Fruit fly (Drosophila melanogaster): Measurements from ENCODE around the gene IP3K2.
A peak's percentile ranks its signal among the peaks of the same experiment; 100 is the strongest.

Gene IP3K2

DNA sequence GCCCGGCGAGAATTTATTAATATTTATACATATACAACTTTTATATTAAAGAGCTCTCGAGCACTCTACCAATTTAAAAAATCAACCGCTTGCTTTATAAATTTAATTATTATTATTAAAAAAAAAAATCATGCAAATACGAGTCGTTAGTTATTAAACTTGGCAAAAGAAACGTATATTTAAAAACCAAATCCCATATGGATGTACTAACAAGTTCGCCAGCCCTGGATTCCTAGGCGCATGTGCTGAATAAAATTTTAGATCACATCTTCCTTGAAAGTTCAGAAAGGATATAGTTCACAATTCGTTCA lies 44.7 kb upstream of the IP3K2 start, which contains the start of gene comt (continued):
- TF ChIP-seq Ptx1 (GFP tag; IDR thresholded peaks at IDR 0.05) (peak; percentile 57), CG18476 (GFP tag; optimal IDR thresholded peaks at IDR 0.05) (peak; percentile 9), Hmx (GFP tag; optimal IDR thresholded peaks at IDR 0.05) (no peak), CG10274 (GFP tag; optimal IDR thresholded peaks at IDR 0.05) (no peak), kah (GFP tag; optimal IDR thresholded peaks at IDR 0.05) (peak; percentile 7), Adf1 (GFP tag; IDR thresholded peaks at IDR 0.05) (no peak), luna (GFP tag; optimal IDR thresholded peaks at IDR 0.05) (no peak), CG6683 (GFP tag; optimal IDR thresholded peaks at IDR 0.05) (peak; percentile 13), CG31441 (GFP tag; IDR thresholded peaks at IDR 0.05) (peak; percentile 76), CHES-1-like (GFP tag; optimal IDR thresholded peaks at IDR 0.05) (no peak), Tbp (GFP tag; optimal IDR thresholded peaks at IDR 0.05) (no peak), CG17385 (GFP tag; optimal IDR thresholded peaks at IDR 0.05) (peak; percentile 32), CG33557 (GFP tag; optimal IDR thresholded peaks at IDR 0.05) (peak; percentile 64), hkb (optimal IDR thresholded peaks at IDR 0.05) (no peak), hkb (GFP tag; IDR thresholded peaks at IDR 0.05) (peak; percentile 70), zen2 (GFP tag; IDR thresholded peaks at IDR 0.05; ENCODE audit: partially characterized antibody) (no peak), crc (GFP tag; optimal IDR thresholded peaks at IDR 0.05) (no peak), CG14014 (GFP tag; IDR thresholded peaks at IDR 0.05) (peak; percentile 39; the same call in 1 of the 2 replicates), pb (GFP tag; optimal IDR thresholded peaks at IDR 0.05) (no peak), CG3726 (GFP tag; IDR thresholded peaks at IDR 0.05) (no peak), sd (tag; optimal IDR thresholded peaks at IDR 0.05) (no peak), CG7963 (GFP tag; IDR thresholded peaks at IDR 0.05; ENCODE audit: partially characterized antibody) (no peak), tup (GFP tag; optimal IDR thresholded peaks at IDR 0.05) (no peak), bbx (GFP tag; IDR thresholded peaks at IDR 0.05; ENCODE audit: partially characterized antibody) (0 out of 2 replicates have a peak, but pooled peaks have one; percentile 41), CG17328 (GFP tag; IDR thresholded peaks at IDR 0.05) (peak; percentile 42; the same call in 1 of the 2 replicates), gsb-n (tag; optimal IDR thresholded peaks at IDR 0.05) (no peak), CG11093 (GFP tag; IDR thresholded peaks at IDR 0.05) (no peak), CG15011 (GFP tag; optimal IDR thresholded peaks at IDR 0.05) (no peak), CG15601 (tag; optimal IDR thresholded peaks at IDR 0.05) (peak; percentile 70), Mrtf (GFP tag; IDR thresholded peaks at IDR 0.05) (no peak), danr (GFP tag; IDR thresholded peaks at IDR 0.05) (no peak), HLH4C (GFP tag; IDR thresholded peaks at IDR 0.05; ENCODE audit: partially characterized antibody) (no peak), vnd (GFP tag; IDR thresholded peaks at IDR 0.05; ENCODE audit: partially characterized antibody) (no peak), lov (optimal IDR thresholded peaks at IDR 0.05) (no peak), lov (GFP tag; IDR thresholded peaks at IDR 0.05) (no peak), bab2 (GFP tag; optimal IDR thresholded peaks at IDR 0.05) (no peak), ap (GFP tag; IDR thresholded peaks at IDR 0.05) (peak; percentile 53; the same call in 1 of the 2 replicates), ash1 (GFP tag; optimal IDR thresholded peaks at IDR 0.05) (no peak), seq (GFP tag; IDR thresholded peaks at IDR 0.05) (0 out of 2 replicates have a peak, but pooled peaks have one; percentile 17), CG17829 (tag; optimal IDR thresholded peaks at IDR 0.05) (peak; percentile 73), CG12104 (GFP tag; optimal IDR thresholded peaks at IDR 0.05) (peak; percentile 51), Hand (GFP tag; optimal IDR thresholded peaks at IDR 0.05) (no peak), CG8944 (GFP tag; optimal IDR thresholded peaks at IDR 0.05) (no peak), croc (GFP tag; conservative IDR thresholded peaks at IDR 0.05) (no peak), CG31224 (GFP tag; IDR thresholded peaks at IDR 0.05) (peak; percentile 32; the same call in 1 of the 2 replicates), sim (GFP tag; IDR thresholded peaks at IDR 0.05) (0 out of 2 replicates have a peak, but pooled peaks have one; percentile 21), B-H2 (GFP tag; optimal IDR thresholded peaks at IDR 0.05) (peak; percentile 45), ro (GFP tag; IDR thresholded peaks at IDR 0.05) (no peak), CG17568 (GFP tag; optimal IDR thresholded peaks at IDR 0.05) (no peak), grau (tag; optimal IDR thresholded peaks at IDR 0.05) (peak; percentile 65), aop (GFP tag; IDR thresholded peaks at IDR 0.05) (no peak), CG6175 (GFP tag; IDR thresholded peaks at IDR 0.05) (no peak), ems (GFP tag; optimal IDR thresholded peaks at IDR 0.05) (peak; percentile 4)

Measured in whole organism, embryonic.